Worm (Caenorhabditis elegans) whole organism, L4 larva: ENCODE measurements around the gene tofu-6.

ENCODE experiments used
- ZK337.2 ChIP-seq: fragments of 200-800 bp; sonication (Bioruptor generic); IDR thresholded peaks from 2 replicates; pipeline ENCODE4 v1.3.6; 2022; ENCODE audit warnings: missing genetic modification reagents, missing genetic modification characterization, missing compliant biosample characterization
- pha-4 ChIP-seq, 2 experiments: fragments of 150-350 bp in 1 of 2; fragments of 200-800 bp in 1 of 2; sonication (Bioruptor generic) in 1 of 2; IDR thresholded peaks in 1 of 2; optimal IDR thresholded peaks in 1 of 2; 2 replicates each; pipeline versions ENCODE4 v1.3.6 to Lab custom; 2014 to 2022; ENCODE audit warnings: missing genetic modification characterization in 2 of 2, missing genetic modification reagents in 2 of 2, missing biosample characterization in 1 of 2, missing compliant biosample characterization in 1 of 2

- TF ChIP-seq ZK337.2 (GFP tag; lab: Robert Waterston, UW) (no peak), pha-4 (GFP tag; IDR thresholded peaks at IDR 0.05; lab: Robert Waterston, UW) (no peak), pha-4 (tag; optimal IDR thresholded peaks at IDR 0.05; lab: Kevin White, UChicago) (no peak)
Observed at ce11 chrII:5459534-5459933, 38.5 kb downstream of the tofu-6 start.
